Worm (Caenorhabditis elegans) whole organism, L3 larva: ENCODE data around the gene zhit-1.

Source experiments
- elt-3 ChIP-seq, 3 experiments: fragments of 150-350 bp in 1 of 3; sonication (generic microtip) in 2 of 3; optimal IDR thresholded peaks; 2 replicates in 2 of 3; 4 replicates in 1 of 3; lab custom pipeline; 2014 to 2017; ENCODE audit warnings: missing biosample characterization in 3 of 3, missing genetic modification characterization in 3 of 3
- nhr-77 ChIP-seq: fragments of 150-350 bp; optimal IDR thresholded peaks from 2 replicates; lab custom pipeline; 2014; ENCODE audit warnings: missing biosample characterization, missing genetic modification characterization

- no peak for TF ChIP-seq elt-3 (tag; optimal IDR thresholded peaks at IDR 0.05; lab: Kevin White, UChicago)
- no peak for TF ChIP-seq nhr-77
Observed at ce11 chrV:5558590-5558989, 37.8 kb downstream of the zhit-1 start, which contains the start of gene glb-5.
